Fruit fly (Drosophila melanogaster) ovary, adult (tissue): ENCODE measurements around the gene Rh50.

Experiments
- CG17801 ChIP-seq: fragments of 200-800 bp; optimal IDR thresholded peaks from 2 replicates; lab custom pipeline; 2019; ENCODE audit warnings: missing biosample characterization, mild to moderate bottlenecking, missing genetic modification characterization, moderate library complexity; ENCODE audit not compliant: partially characterized antibody

Rh50 gene

DNA sequence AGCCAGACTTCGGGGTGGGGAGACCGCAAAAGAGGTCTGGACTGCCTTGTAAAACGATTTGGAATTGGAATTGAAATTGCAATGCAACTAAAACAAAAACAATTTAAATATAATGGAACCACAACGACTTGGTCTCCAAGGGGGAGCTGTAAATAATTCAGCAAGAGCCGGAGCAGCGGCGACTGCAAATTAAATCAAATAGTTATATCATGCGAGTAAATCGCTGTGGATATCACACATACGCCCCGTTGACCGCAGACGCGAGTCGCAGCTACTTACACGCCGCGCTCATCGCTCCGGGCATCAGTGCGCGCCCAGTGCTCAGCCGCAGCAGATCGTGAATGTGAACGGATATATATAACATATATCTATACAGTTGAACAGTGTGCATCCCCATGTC, at the start of gene Rh50:
TSS of gene Rh50 (plus strand) at position 301 of the 400 bp plus-strand sequence.
- TF ChIP-seq CG17801 (GFP tag; lab: Kevin White, UChicago): no peak

DNA sequence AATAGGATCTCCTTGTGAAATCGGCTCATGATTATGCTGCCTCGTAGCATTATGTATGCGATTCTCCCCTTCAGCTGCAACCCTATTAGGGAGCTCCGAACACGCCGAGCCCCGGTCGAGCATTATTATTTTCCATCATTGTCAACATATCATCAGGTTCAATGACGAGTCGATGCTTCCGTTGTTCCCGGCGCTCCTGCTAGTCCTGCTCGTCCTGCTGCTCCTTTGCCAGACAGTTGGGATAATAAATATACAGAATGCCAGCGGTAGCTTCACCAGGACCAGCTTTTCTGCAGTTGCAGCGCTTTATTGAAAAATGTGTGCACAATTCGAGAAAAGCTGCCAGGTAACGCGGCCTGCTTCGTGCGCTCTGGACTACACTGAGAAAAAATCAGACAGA, 49.8 kb upstream of the Rh50 start, which contains the start of gene CG32235:
TSS of gene CG32235 (minus strand) at position 101 of the 400 bp plus-strand sequence.
- TF ChIP-seq CG17801 (GFP tag; lab: Kevin White, UChicago): no peak

DNA sequence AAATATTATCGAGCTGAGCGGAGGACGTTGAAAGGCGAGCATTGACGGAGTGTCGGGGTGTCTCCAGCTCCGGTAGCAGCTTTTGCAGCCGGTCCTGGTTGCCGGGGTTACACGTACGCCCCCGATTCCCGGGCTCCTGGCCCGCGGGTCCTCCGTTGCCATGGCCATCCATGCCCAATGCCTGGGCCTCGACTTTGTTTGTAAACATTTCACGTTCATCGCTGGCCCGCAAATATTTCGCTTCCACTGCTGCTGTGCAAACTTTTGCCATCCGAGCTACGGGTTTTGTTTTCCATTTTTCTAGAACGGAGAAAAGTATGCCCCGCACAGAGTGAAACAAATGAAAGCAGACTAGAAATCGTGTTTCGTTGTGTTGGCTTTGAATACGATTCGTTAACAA, 49.2 kb upstream of the Rh50 start, which contains the start of gene Dnah3:
TSS of gene Dnah3 (plus strand) at position 301 of the 400 bp plus-strand sequence.
- TF ChIP-seq CG17801 (GFP tag; lab: Kevin White, UChicago): no peak

- TF ChIP-seq CG17801 (GFP tag; lab: Kevin White, UChicago): no peak
Measured at dm6 chr3L:4896564-4896963, 13.6 kb upstream of the Rh50 start, which contains the start of gene CG13705. CG13705 (plus strand) TSS chr3L:4896864.

DNA sequence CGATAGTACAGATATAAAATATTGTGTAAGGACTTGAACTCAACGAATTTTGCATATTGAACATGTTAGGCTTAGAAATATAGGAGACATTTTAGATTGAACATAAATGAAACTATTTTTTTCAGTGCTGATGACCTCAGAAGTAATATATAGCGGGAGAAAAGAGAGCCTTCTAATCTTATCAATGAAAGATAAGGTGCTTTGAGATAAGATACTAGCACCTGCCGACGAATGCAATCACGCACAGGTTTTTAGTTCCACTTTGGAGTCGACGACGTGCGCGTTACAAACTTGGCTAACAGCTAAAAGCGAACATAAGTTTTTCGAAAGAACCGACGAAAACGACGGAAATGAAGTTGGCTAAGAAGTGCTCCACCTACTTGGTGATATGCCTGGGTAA, 11.5 kb upstream of the Rh50 start, which contains the start of gene hoka:
TSS of gene hoka (plus strand) at position 254 of the 400 bp plus-strand sequence.
- TF ChIP-seq CG17801 (GFP tag; lab: Kevin White, UChicago): no peak

DNA sequence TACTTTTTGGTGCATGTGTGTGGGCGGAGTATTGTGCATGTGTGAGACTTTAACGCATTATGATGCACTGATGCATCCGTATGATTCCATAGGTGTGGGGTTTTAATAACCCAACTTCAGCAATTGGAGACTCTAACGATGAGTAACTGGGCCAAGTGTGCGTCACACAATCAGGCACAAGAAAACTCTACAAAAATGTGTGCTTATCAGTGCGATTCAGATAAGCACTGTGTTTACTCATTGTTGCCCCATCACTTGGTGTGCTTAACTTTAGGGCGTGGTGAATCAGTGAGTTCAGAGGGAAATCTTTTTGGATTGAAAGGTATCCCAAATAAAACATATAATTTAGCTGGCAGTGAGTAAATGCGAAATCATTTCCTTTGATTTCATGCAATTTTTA, 11.1 kb upstream of the Rh50 start:
- no peak for TF ChIP-seq CG17801 (GFP tag; lab: Kevin White, UChicago)

- no peak for TF ChIP-seq CG17801 (GFP tag; lab: Kevin White, UChicago)
Measured at dm6 chr3L:4920935-4921334, 10.8 kb downstream of the Rh50 start.

- TF ChIP-seq CG17801 (GFP tag; lab: Kevin White, UChicago): no peak
Measured at dm6 chr3L:4924612-4925011, 14.4 kb downstream of the Rh50 start.

- TF ChIP-seq CG17801 (GFP tag; lab: Kevin White, UChicago): no peak
Measured at dm6 chr3L:4929781-4930180, 19.6 kb downstream of the Rh50 start.

DNA sequence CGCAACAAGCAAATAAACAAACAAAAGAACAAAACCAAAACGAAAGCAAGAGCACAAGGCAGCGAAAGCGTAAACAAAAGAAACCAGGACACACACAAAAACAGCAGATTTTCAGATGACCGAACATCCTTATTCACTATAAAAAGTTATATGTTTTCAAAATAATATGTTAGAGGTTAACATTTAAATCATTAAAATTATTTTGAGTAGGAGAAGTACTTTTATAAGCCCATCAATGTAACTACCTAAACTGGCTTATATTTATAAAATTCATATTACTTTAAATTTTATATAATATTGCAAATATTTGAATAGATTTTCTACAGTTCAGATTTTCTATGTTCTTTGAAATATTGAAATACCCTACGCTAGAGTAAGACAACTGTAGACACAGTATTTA, 56.6 kb downstream of the Rh50 start:
- TF ChIP-seq CG17801 (GFP tag; lab: Kevin White, UChicago): no peak

DNA sequence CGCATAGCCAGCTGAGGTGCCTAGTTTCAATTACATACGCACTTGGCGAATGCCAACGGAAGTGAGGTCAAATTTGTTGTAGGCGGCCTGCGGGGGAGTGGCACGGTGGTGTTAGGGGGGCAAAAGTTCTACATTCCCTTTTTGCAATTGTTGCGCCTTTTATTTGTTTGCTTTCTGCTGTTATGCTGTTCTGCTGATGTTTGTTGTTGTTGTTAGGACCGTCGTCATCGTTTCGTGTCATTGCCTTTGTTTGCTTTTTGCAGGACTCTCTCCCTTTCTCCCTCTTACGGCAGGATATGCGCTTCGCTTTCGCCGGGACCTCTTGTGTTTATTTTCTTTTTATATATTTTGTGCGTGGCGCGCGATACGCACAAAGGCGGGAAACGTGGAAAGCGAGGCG, 59.2 kb downstream of the Rh50 start:
- TF ChIP-seq CG17801 (GFP tag; lab: Kevin White, UChicago): no peak
